Fruit fly (Drosophila melanogaster) whole organism, embryonic: ENCODE data around the gene Ent3.
A peak's percentile ranks its signal among the peaks of the same experiment; 100 is the strongest.

Experiments used
- CG10565 ChIP-seq: fragments of 200-800 bp; sonication (Bioruptor generic); optimal IDR thresholded peaks from 3 replicates; lab custom pipeline; 2016; ENCODE audit warnings: missing biosample characterization, mild to moderate bottlenecking, missing genetic modification characterization
- CG1233 ChIP-seq: fragments of 200-800 bp; sonication (Bioruptor generic); optimal IDR thresholded peaks from 4 replicates; lab custom pipeline; 2018; ENCODE audit warnings: missing biosample characterization, mild to moderate bottlenecking, missing genetic modification characterization
- CG12391 ChIP-seq: fragments of 200-800 bp; sonication (Bioruptor generic); optimal IDR thresholded peaks from 3 replicates; lab custom pipeline; 2018; ENCODE audit warnings: missing biosample characterization, mild to moderate bottlenecking, missing genetic modification characterization, moderate library complexity
- CG12769 ChIP-seq: fragments of 200-800 bp; sonication (Bioruptor generic); optimal IDR thresholded peaks from 2 replicates; lab custom pipeline; 2019; ENCODE audit warnings: missing biosample characterization, mild to moderate bottlenecking, missing genetic modification characterization, moderate library complexity
- CG13123 ChIP-seq: fragments of 200-800 bp; sonication (Bioruptor generic); optimal IDR thresholded peaks from 2 replicates; lab custom pipeline; 2016; ENCODE audit warnings: missing biosample characterization, missing genetic modification characterization
- CG14965 ChIP-seq: fragments of 200-800 bp; sonication (Bioruptor generic); optimal IDR thresholded peaks from 2 replicates; lab custom pipeline; 2016; ENCODE audit warnings: missing biosample characterization, missing genetic modification characterization, borderline replicate concordance
- CG15269 ChIP-seq: fragments of 200-800 bp; sonication (Bioruptor generic); optimal IDR thresholded peaks from 2 replicates; lab custom pipeline; 2018; ENCODE audit warnings: missing biosample characterization, mild to moderate bottlenecking, missing genetic modification characterization, moderate library complexity
- CG1529 ChIP-seq: fragments of 200-800 bp; sonication (Bioruptor generic); optimal IDR thresholded peaks from 3 replicates; lab custom pipeline; 2018; ENCODE audit warnings: missing biosample characterization, missing genetic modification characterization
- CG16815 ChIP-seq: fragments of 200-800 bp; sonication (Bioruptor generic); optimal IDR thresholded peaks from 3 replicates; lab custom pipeline; 2017; ENCODE audit warnings: missing biosample characterization, mild to moderate bottlenecking, missing genetic modification characterization
- CG17328 ChIP-seq: fragments of 200-800 bp; sonication (Bioruptor generic); IDR thresholded peaks from 2 replicates; pipeline ENCODE4 v1.3.6; 2022; ENCODE audit warnings: missing biosample characterization, missing genetic modification characterization
- CG17568 ChIP-seq: fragments of 200-800 bp; sonication (Bioruptor generic); optimal IDR thresholded peaks from 2 replicates; lab custom pipeline; 2018; ENCODE audit warnings: missing biosample characterization, mild to moderate bottlenecking, missing genetic modification characterization, moderate library complexity
- CG17829 ChIP-seq: fragments of 200-800 bp; optimal IDR thresholded peaks from 2 replicates; lab custom pipeline; 2019; ENCODE audit warnings: missing biosample characterization, mild to moderate bottlenecking, missing genetic modification characterization, moderate library complexity
- CG2202 ChIP-seq: fragments of 200-800 bp; sonication (Bioruptor generic); optimal IDR thresholded peaks from 2 replicates; lab custom pipeline; 2018; ENCODE audit warnings: missing biosample characterization, mild to moderate bottlenecking, missing genetic modification characterization
- CG2875 ChIP-seq: fragments of 200-800 bp; sonication (Bioruptor generic); optimal IDR thresholded peaks from 2 replicates; lab custom pipeline; 2017; ENCODE audit warnings: missing biosample characterization, mild to moderate bottlenecking, missing genetic modification characterization, missing genetic modification reagents
- CG31388 ChIP-seq: fragments of 200-800 bp; sonication (Bioruptor generic); optimal IDR thresholded peaks from 2 replicates; lab custom pipeline; 2016; ENCODE audit warnings: missing biosample characterization, missing genetic modification characterization
- CG31441 ChIP-seq: fragments of 200-800 bp; sonication (Bioruptor generic); IDR thresholded peaks from 2 replicates; pipeline ENCODE4 v1.3.6; 2022; ENCODE audit warnings: missing biosample characterization, missing genetic modification characterization
- CG34376 ChIP-seq: fragments of 200-800 bp; sonication (Bioruptor generic); optimal IDR thresholded peaks from 2 replicates; lab custom pipeline; 2018; ENCODE audit warnings: missing biosample characterization, mild to moderate bottlenecking, missing genetic modification characterization
- CG6254 ChIP-seq: fragments of 200-800 bp; sonication (Bioruptor generic); optimal IDR thresholded peaks from 3 replicates; lab custom pipeline; 2017; ENCODE audit warnings: mild to moderate bottlenecking, missing biosample characterization, missing genetic modification reagents, missing genetic modification characterization
- CG6683 ChIP-seq: fragments of 200-800 bp; sonication (Bioruptor generic); optimal IDR thresholded peaks from 2 replicates; lab custom pipeline; 2017; ENCODE audit warnings: missing biosample characterization, mild to moderate bottlenecking, missing genetic modification characterization, missing genetic modification reagents
- CG7357 ChIP-seq: fragments of 200-800 bp; sonication (Bioruptor generic); IDR thresholded peaks from 3 replicates; pipeline ENCODE4 v1.3.6; 2022; ENCODE audit warnings: missing biosample characterization, missing genetic modification characterization
- CG7372 ChIP-seq: fragments of 200-800 bp; sonication (Bioruptor generic); IDR thresholded peaks from 2 replicates; pipeline ENCODE4 v1.3.6; 2022; ENCODE audit warnings: missing biosample characterization, missing genetic modification characterization
- CG7745 ChIP-seq: fragments of 200-800 bp; sonication (Bioruptor generic); optimal IDR thresholded peaks from 2 replicates; lab custom pipeline; 2018; ENCODE audit warnings: missing biosample characterization, mild to moderate bottlenecking, missing genetic modification characterization, moderate library complexity
- CG8359 ChIP-seq: fragments of 200-800 bp; sonication (Bioruptor generic); optimal IDR thresholded peaks from 2 replicates; lab custom pipeline; 2017; ENCODE audit warnings: missing biosample characterization, mild to moderate bottlenecking, missing genetic modification characterization, borderline replicate concordance
- CG9876 ChIP-seq: fragments of 200-800 bp; sonication (Bioruptor generic); optimal IDR thresholded peaks from 2 replicates; lab custom pipeline; 2016; ENCODE audit warnings: missing biosample characterization, missing genetic modification characterization
- H2.0 ChIP-seq: fragments of 200-800 bp; sonication (Bioruptor generic); IDR thresholded peaks from 2 replicates; pipeline ENCODE4 v1.3.6; 2022; ENCODE audit warnings: missing biosample characterization, missing genetic modification characterization
- Hey ChIP-seq: fragments of 200-800 bp; sonication (Bioruptor generic); optimal IDR thresholded peaks from 3 replicates; lab custom pipeline; 2018; ENCODE audit warnings: missing biosample characterization, mild to moderate bottlenecking, missing genetic modification characterization
- Hr78 ChIP-seq, 2 experiments: fragments of 200-800 bp in 1 of 2; fragments of >200 bp in 1 of 2; sonication (Bioruptor generic) in 1 of 2; optimal IDR thresholded peaks; 2 replicates each; lab custom pipeline; 2017 to 2019; ENCODE audit warnings: missing biosample characterization in 2 of 2, missing genetic modification characterization in 2 of 2, mild to moderate bottlenecking in 1 of 2, moderate library complexity in 1 of 2
- Med ChIP-seq: fragments of 200-800 bp; sonication (Bioruptor generic); peaks from one replicate; lab custom pipeline; 2016; ENCODE audit warnings: missing biosample characterization, missing genetic modification characterization, mild to moderate bottlenecking, inconsistent platforms, moderate library complexity
- Meics ChIP-seq: fragments of 200-800 bp; sonication (Bioruptor generic); optimal IDR thresholded peaks from 2 replicates; lab custom pipeline; 2017; ENCODE audit warnings: missing biosample characterization, mild to moderate bottlenecking, missing genetic modification characterization
- Oli ChIP-seq: fragments of 200-800 bp; sonication (Bioruptor generic); optimal IDR thresholded peaks from 2 replicates; lab custom pipeline; 2018; ENCODE audit warnings: missing biosample characterization, mild to moderate bottlenecking, missing genetic modification characterization, moderate library complexity
- Sox102F ChIP-seq: fragments of 200-800 bp; sonication (Bioruptor generic); optimal IDR thresholded peaks from 2 replicates; lab custom pipeline; 2018; ENCODE audit warnings: missing biosample characterization, mild to moderate bottlenecking, missing genetic modification characterization, moderate library complexity
- Xrp1 ChIP-seq: fragments of 200-800 bp; sonication (Bioruptor generic); IDR thresholded peaks from 2 replicates; pipeline ENCODE4 v1.3.6; 2022; ENCODE audit warnings: missing biosample characterization, missing genetic modification characterization
- bab2 ChIP-seq: fragments of 200-800 bp; sonication (Bioruptor generic); optimal IDR thresholded peaks from 2 replicates; lab custom pipeline; 2016; ENCODE audit warnings: missing biosample characterization, missing genetic modification characterization
- croc ChIP-seq: fragments of 200-800 bp; sonication (Bioruptor generic); conservative IDR thresholded peaks from 3 replicates; pipeline ENCODE4 v1.3.6; 2022; ENCODE audit warnings: missing biosample characterization, missing genetic modification characterization
- cwo ChIP-seq: fragments of 200-800 bp; sonication (Bioruptor generic); optimal IDR thresholded peaks from 3 replicates; lab custom pipeline; 2017; ENCODE audit warnings: missing biosample characterization, missing genetic modification characterization, mild to moderate bottlenecking, moderate library complexity, missing genetic modification reagents
- exex ChIP-seq: fragments of 200-800 bp; sonication (Bioruptor generic); optimal IDR thresholded peaks from 4 replicates; lab custom pipeline; 2018; ENCODE audit warnings: missing biosample characterization, mild to moderate bottlenecking, missing genetic modification characterization, moderate library complexity
- fd3F ChIP-seq: fragments of 200-800 bp; sonication (Bioruptor generic); optimal IDR thresholded peaks from 2 replicates; lab custom pipeline; 2018; ENCODE audit warnings: missing biosample characterization, mild to moderate bottlenecking, missing genetic modification characterization, moderate library complexity
- gcm ChIP-seq: fragments of 200-800 bp; sonication (Bioruptor generic); optimal IDR thresholded peaks from 2 replicates; lab custom pipeline; 2019; ENCODE audit warnings: missing biosample characterization, mild to moderate bottlenecking, missing genetic modification characterization, moderate library complexity
- inv ChIP-seq: fragments of 200-800 bp; sonication (Bioruptor generic); IDR thresholded peaks from 2 replicates; pipeline ENCODE4 v1.3.6; 2022; ENCODE audit warnings: missing biosample characterization, missing genetic modification characterization; ENCODE audit not compliant: partially characterized antibody
- jing ChIP-seq: fragments of 200-800 bp; sonication (Bioruptor generic); optimal IDR thresholded peaks from 2 replicates; lab custom pipeline; 2018; ENCODE audit warnings: missing biosample characterization, mild to moderate bottlenecking, missing genetic modification characterization
- maf-S ChIP-seq: fragments of 200-800 bp; sonication (Bioruptor generic); optimal IDR thresholded peaks from 2 replicates; lab custom pipeline; 2016; ENCODE audit warnings: missing biosample characterization, missing genetic modification characterization
- onecut ChIP-seq: fragments of 200-800 bp; sonication (Bioruptor generic); IDR thresholded peaks from 2 replicates; pipeline ENCODE4 v1.3.6; 2022; ENCODE audit warnings: missing biosample characterization, missing genetic modification characterization
- schlank ChIP-seq: fragments of 200-800 bp; sonication (Bioruptor generic); optimal IDR thresholded peaks from 2 replicates; lab custom pipeline; 2018; ENCODE audit warnings: missing biosample characterization, mild to moderate bottlenecking, missing genetic modification characterization
- sd ChIP-seq: fragments of 200-800 bp; sonication (Bioruptor generic); optimal IDR thresholded peaks from 3 replicates; lab custom pipeline; 2018; ENCODE audit warnings: missing biosample characterization, mild to moderate bottlenecking, missing genetic modification characterization, moderate library complexity
- sens ChIP-seq: fragments of 200-800 bp; sonication (Bioruptor generic); peaks from one replicate; lab custom pipeline; 2016; ENCODE audit warnings: missing biosample characterization, missing genetic modification characterization
- sug ChIP-seq: fragments of 200-800 bp; optimal IDR thresholded peaks from 2 replicates; lab custom pipeline; 2019; ENCODE audit warnings: missing biosample characterization, mild to moderate bottlenecking, missing genetic modification characterization, moderate library complexity
- trem ChIP-seq: fragments of 200-800 bp; optimal IDR thresholded peaks from 3 replicates; lab custom pipeline; 2019; ENCODE audit warnings: missing biosample characterization, mild to moderate bottlenecking, missing genetic modification characterization, moderate library complexity
- unpg ChIP-seq: fragments of 200-800 bp; sonication (Bioruptor generic); optimal IDR thresholded peaks from 3 replicates; lab custom pipeline; 2018; ENCODE audit warnings: missing biosample characterization, mild to moderate bottlenecking, missing genetic modification characterization, moderate library complexity
- zen2 ChIP-seq: fragments of 200-800 bp; sonication (Bioruptor generic); IDR thresholded peaks from 3 replicates; pipeline ENCODE4 v1.3.6; 2022; ENCODE audit warnings: missing biosample characterization, missing genetic modification characterization; ENCODE audit not compliant: partially characterized antibody
- zf30C ChIP-seq: fragments of 200-800 bp; sonication (Bioruptor generic); optimal IDR thresholded peaks from 3 replicates; lab custom pipeline; 2018; ENCODE audit warnings: missing biosample characterization, mild to moderate bottlenecking, missing genetic modification characterization

Ent3 gene

dm6 chr3L:12828532-12828931 lies 24.9 kb upstream of the Ent3 start:
- TF ChIP-seq Sox102F (GFP tag; lab: Kevin White, UChicago): no peak
- no peak for TF ChIP-seq CG7372 (GFP tag; lab: Robert Waterston, UW)
- TF ChIP-seq CG17829 (tag; lab: Kevin White, UChicago): no peak
- peak; percentile 43 for TF ChIP-seq sug (tag; lab: Kevin White, UChicago)
- TF ChIP-seq CG34376 (GFP tag; lab: Kevin White, UChicago): peak; percentile 72
- TF ChIP-seq sens (GFP tag; lab: Kevin White, UChicago): peak; percentile 71
- TF ChIP-seq Hr78 (GFP tag; optimal IDR thresholded peaks at IDR 0.05; lab: Kevin White, UChicago): peak in 1 of 2 experiments; percentile 34
- TF ChIP-seq CG7745: no peak
- TF ChIP-seq sd (tag; lab: Kevin White, UChicago): peak; percentile 94
- no peak for TF ChIP-seq CG8359 (GFP tag; lab: Kevin White, UChicago)
- no peak for TF ChIP-seq CG6683 (GFP tag; lab: Kevin White, UChicago)
- TF ChIP-seq schlank (tag; lab: Kevin White, UChicago): no peak
- TF ChIP-seq gcm: no peak
- no peak for TF ChIP-seq maf-S (GFP tag; lab: Kevin White, UChicago)
- no peak for TF ChIP-seq CG16815 (GFP tag; lab: Kevin White, UChicago)
- TF ChIP-seq CG17568: peak; percentile 17
- TF ChIP-seq cwo (GFP tag; lab: Kevin White, UChicago): peak; percentile 69
- TF ChIP-seq croc (GFP tag; lab: Robert Waterston, UW): no peak
- no peak for TF ChIP-seq trem (tag; lab: Kevin White, UChicago)
- no peak for TF ChIP-seq H2.0 (GFP tag; lab: Robert Waterston, UW)
- TF ChIP-seq exex: peak; percentile 77
- TF ChIP-seq CG6254 (GFP tag; lab: Kevin White, UChicago): no peak

dm6 chr3L:12830416-12830815 lies 23.0 kb upstream of the Ent3 start:
- TF ChIP-seq Meics (GFP tag; lab: Kevin White, UChicago) (no peak), CG12391 (tag; lab: Kevin White, UChicago) (peak; percentile 4), CG13123 (no peak), CG31441 (GFP tag; lab: Robert Waterston, UW) (no peak), CG17328 (GFP tag; lab: Robert Waterston, UW) (0 out of 2 replicates have a peak, but pooled peaks have one; percentile 16), CG1233 (GFP tag; lab: Kevin White, UChicago) (peak; percentile 17), Xrp1 (GFP tag; lab: Robert Waterston, UW) (peak; percentile 51; the same call in 1 of the 2 replicates), zf30C (GFP tag; lab: Kevin White, UChicago) (no peak), CG12769 (tag; lab: Kevin White, UChicago) (peak; percentile 16), CG15269 (tag; lab: Kevin White, UChicago) (peak; percentile 21), bab2 (GFP tag; lab: Kevin White, UChicago) (peak; percentile 28), Med (GFP tag; lab: Kevin White, UChicago) (peak; percentile 68), CG10565 (GFP tag; lab: Kevin White, UChicago) (no peak), Oli (peak; percentile 2), CG7357 (GFP tag; lab: Robert Waterston, UW) (no peak), jing (GFP tag; lab: Kevin White, UChicago) (no peak), CG2202 (tag; lab: Kevin White, UChicago) (peak; percentile 4), unpg (GFP tag; lab: Kevin White, UChicago) (no peak), onecut (GFP tag; lab: Robert Waterston, UW) (no peak), CG14965 (no peak), Hey (tag; lab: Kevin White, UChicago) (no peak), CG2875 (GFP tag; lab: Kevin White, UChicago) (peak; percentile 10), fd3F (peak; percentile 4), CG31388 (GFP tag; lab: Kevin White, UChicago) (no peak), inv (GFP tag; lab: Robert Waterston, UW) (no peak), zen2 (GFP tag; lab: Robert Waterston, UW) (no peak), CG9876 (GFP tag; lab: Kevin White, UChicago) (no peak), CG1529 (GFP tag; lab: Kevin White, UChicago) (peak; percentile 9)
